Fruit fly (Drosophila melanogaster) whole organism, wandering third instar larva: ENCODE data around the gene Septin4.

Source experiments
- CG32264 ChIP-seq: fragments of 200-800 bp; sonication (Bioruptor generic); optimal IDR thresholded peaks from 2 replicates; lab custom pipeline; 2016; ENCODE audit warnings: missing biosample characterization, missing genetic modification characterization
- CrebA ChIP-seq: fragments of 200-800 bp; sonication (Bioruptor generic); optimal IDR thresholded peaks from 2 replicates; lab custom pipeline; 2016; ENCODE audit warnings: missing biosample characterization, mild to moderate bottlenecking, missing genetic modification characterization, borderline replicate concordance
- Hr83 ChIP-seq: fragments of 200-300 bp; sonication (Bioruptor generic); optimal IDR thresholded peaks from 2 replicates; lab custom pipeline; 2016; ENCODE audit warnings: missing biosample characterization, mild to moderate bottlenecking, missing genetic modification characterization, moderate library complexity; ENCODE audit not compliant: poor library complexity, severe bottlenecking
- Mio ChIP-seq: sonication (Bioruptor generic); optimal IDR thresholded peaks from 2 replicates; lab custom pipeline; 2016; ENCODE audit warnings: missing biosample characterization, missing genetic modification characterization
- OdsH ChIP-seq: fragments of 200-800 bp; sonication (Bioruptor generic); optimal IDR thresholded peaks from 2 replicates; lab custom pipeline; 2016; ENCODE audit warnings: missing biosample characterization, mild to moderate bottlenecking, missing genetic modification characterization
- ey ChIP-seq: fragments of 200-800 bp; sonication (Bioruptor generic); optimal IDR thresholded peaks from 2 replicates; lab custom pipeline; 2016; ENCODE audit warnings: missing biosample characterization, missing genetic modification characterization
- h ChIP-seq: fragments of 200-800 bp; sonication (Bioruptor generic); optimal IDR thresholded peaks from 3 replicates; lab custom pipeline; 2016; ENCODE audit warnings: missing biosample characterization, mild to moderate bottlenecking, missing genetic modification characterization
- jim ChIP-seq: fragments of 175-275, 200-325 bp; sonication (Bioruptor generic); optimal IDR thresholded peaks from 2 replicates; lab custom pipeline; 2016; ENCODE audit warnings: missing biosample characterization, mild to moderate bottlenecking, missing genetic modification characterization
- rgr ChIP-seq: fragments of 200-800 bp; sonication (Bioruptor generic); optimal IDR thresholded peaks from 3 replicates; lab custom pipeline; 2016; ENCODE audit warnings: missing biosample characterization, mild to moderate bottlenecking, missing genetic modification characterization
- sage ChIP-seq: fragments of 200-800 bp; sonication (Bioruptor generic); optimal IDR thresholded peaks from 2 replicates; lab custom pipeline; 2016; ENCODE audit warnings: missing biosample characterization, mild to moderate bottlenecking, missing genetic modification characterization

DNA sequence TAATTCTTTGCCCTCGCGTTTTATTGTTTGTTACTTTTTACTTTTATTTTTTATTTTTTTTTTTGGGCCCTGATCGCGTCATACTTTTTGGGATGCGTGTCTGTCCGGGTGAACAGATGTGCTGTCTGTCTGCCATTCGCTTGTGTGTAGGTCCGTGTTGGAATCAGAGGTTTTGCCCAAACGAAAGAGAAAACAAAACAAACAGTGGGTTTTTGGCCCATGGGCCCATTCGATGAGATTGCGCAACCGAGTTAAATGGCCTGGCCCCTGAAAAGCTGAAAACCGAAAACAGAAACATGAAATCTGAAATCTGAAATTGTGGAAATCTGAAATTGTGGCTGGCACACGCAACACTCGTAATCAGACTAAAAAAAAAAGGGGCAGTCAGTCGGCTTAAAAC, 49.5 kb downstream of the Septin4 start:
- no peak for TF ChIP-seq ey (GFP tag; lab: Kevin White, UChicago)
- TF ChIP-seq Mio (GFP tag; lab: Kevin White, UChicago), result no peak
- TF ChIP-seq jim, result no peak
- no peak for TF ChIP-seq Hr83 (GFP tag; lab: Kevin White, UChicago)
- no peak for TF ChIP-seq sage
- no peak for TF ChIP-seq CrebA (GFP tag; lab: Kevin White, UChicago)
- TF ChIP-seq OdsH, result no peak
- no peak for TF ChIP-seq rgr (GFP tag; lab: Kevin White, UChicago)
- no peak for TF ChIP-seq h (GFP tag; lab: Kevin White, UChicago)
- no peak for TF ChIP-seq CG32264 (GFP tag; lab: Kevin White, UChicago)
